Worm (Caenorhabditis elegans): ENCODE data around the gene dlhd-1.

Gene dlhd-1

DNA sequence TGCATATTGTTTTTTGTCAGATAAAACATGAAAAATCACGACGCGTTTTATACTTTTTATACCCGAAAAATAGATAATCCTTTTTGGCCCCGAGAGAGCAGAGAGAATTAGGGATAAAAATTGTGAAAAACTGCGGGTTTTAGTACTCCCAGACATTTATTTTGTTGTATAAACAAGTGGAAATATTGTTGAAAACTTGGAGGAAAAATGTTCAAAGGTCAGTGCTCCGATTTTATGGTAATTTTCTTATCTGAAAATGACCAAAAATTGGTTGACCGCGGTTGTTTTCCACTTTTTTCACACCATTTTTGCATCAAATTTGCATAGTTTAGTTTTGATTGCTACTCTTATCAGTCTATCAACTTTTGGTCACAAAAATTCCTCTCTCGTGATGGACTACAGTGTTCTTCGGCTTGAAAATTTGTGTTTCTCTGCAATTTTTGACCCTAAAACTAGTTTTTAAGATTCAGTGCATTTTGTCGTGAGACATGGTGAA, at the start of gene dlhd-1:
Gene dlhd-1 (minus strand): TSS at position 51 of the 496 bp plus-strand sequence.
- TF ChIP-seq nhr-129 (tag; optimal IDR thresholded peaks at IDR 0.05) (no peak), fos-1 (tag; optimal IDR thresholded peaks at IDR 0.05) (peak; percentile 43)

DNA sequence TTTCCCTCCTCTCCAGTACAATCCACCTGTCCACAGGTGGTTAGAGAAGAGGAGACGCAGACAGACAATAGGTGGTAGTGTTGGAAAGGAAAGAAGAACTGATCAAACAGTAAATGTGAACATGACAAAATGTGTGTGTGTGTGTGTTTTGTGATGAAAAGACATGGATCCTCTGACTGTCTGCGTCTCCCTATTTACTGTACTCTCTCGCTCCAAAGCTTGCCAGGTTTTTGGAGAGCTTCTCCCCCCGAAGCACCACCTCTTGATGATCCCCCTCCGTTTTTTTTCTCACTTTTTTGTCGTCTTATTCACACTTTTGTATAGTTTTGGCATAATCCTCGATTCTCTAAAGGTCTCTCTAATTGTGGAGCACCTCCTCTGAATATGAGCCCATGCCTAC, 45.3 kb upstream of the dlhd-1 start:
- TF ChIP-seq sma-3 (GFP tag; optimal IDR thresholded peaks at IDR 0.05) (no peak), C34F6.9 (tag; optimal IDR thresholded peaks at IDR 0.05) (no peak), egl-27 (tag; optimal IDR thresholded peaks at IDR 0.05) (no peak), ztf-4 (tag; optimal IDR thresholded peaks at IDR 0.05) (no peak), unc-39 (tag; optimal IDR thresholded peaks at IDR 0.05) (no peak), aly-2 (tag; optimal IDR thresholded peaks at IDR 0.05) (no peak), lsy-2 (tag; optimal IDR thresholded peaks at IDR 0.05) (no peak), crh-2 (tag; optimal IDR thresholded peaks at IDR 0.05) (no peak), nhr-21 (tag; optimal IDR thresholded peaks at IDR 0.05) (no peak), unc-55 (GFP tag; optimal IDR thresholded peaks at IDR 0.05) (no peak), F13H6.1 (tag; optimal IDR thresholded peaks at IDR 0.05) (peak; percentile 50), fos-1 (tag; optimal IDR thresholded peaks at IDR 0.05) (no peak), mbf-1 (tag; optimal IDR thresholded peaks at IDR 0.05) (no peak), mab-5 (tag; optimal IDR thresholded peaks at IDR 0.05) (no peak), unc-62 (GFP tag; optimal IDR thresholded peaks at IDR 0.05) (no peak), sma-9 (GFP tag; optimal IDR thresholded peaks at IDR 0.05) (peak; percentile 15), sma-9 (tag; optimal IDR thresholded peaks at IDR 0.05) (no peak), lin-13 (GFP tag; optimal IDR thresholded peaks at IDR 0.05) (no peak), sem-4 (tag; optimal IDR thresholded peaks at IDR 0.05) (no peak)

DNA sequence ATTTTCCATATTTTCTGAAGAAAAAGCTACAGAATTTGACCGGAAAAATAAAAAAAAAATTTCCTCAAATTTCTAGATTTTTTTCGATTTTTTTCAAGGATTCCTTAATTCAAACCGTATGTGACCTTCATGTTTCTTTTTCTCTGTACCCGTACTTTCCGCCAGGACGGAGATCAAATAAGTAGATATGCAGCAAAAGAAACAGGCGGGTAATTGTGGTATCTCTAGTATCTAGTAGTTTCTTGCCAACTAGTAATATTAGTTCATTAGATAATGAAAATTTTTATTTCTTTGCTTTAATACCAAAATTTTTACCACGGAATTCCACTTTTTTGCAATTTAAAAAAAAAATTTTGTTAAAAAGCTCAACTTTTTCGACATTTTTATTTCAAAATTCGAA, 42.7 kb upstream of the dlhd-1 start:
- TF ChIP-seq lin-39 (tag; optimal IDR thresholded peaks at IDR 0.05) (no peak), ceh-16 (tag; optimal IDR thresholded peaks at IDR 0.05) (peak; percentile 52)

DNA sequence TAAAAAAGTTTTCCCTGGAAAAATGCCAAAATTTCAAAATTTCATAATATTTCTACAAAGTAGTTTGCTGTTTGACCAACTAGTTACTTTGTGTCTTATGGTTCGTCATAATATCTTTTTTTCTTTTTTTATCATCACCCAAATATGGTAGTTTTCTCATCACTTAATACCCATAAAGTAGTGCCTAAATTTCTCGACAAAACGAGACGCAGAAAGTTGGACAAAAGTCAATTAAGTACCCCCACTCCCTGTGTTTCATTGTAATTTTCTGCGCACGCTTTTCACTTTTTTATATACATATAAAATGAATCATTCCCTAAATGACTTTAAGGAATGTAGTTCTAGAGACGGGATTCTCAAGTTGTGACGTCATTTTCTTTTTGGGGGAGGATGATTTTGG, 31.6 kb upstream of the dlhd-1 start:
- TF ChIP-seq Y55F3AM.14 (GFP tag; optimal IDR thresholded peaks at IDR 0.05), result no peak
- peak; percentile 25 for TF ChIP-seq nhr-25 (tag; optimal IDR thresholded peaks at IDR 0.05)
- TF ChIP-seq sma-3 (GFP tag; optimal IDR thresholded peaks at IDR 0.05), result peak; percentile 15
- TF ChIP-seq blmp-1 (tag; optimal IDR thresholded peaks at IDR 0.05; ENCODE audit: insufficient read depth), result peak; percentile 15

DNA sequence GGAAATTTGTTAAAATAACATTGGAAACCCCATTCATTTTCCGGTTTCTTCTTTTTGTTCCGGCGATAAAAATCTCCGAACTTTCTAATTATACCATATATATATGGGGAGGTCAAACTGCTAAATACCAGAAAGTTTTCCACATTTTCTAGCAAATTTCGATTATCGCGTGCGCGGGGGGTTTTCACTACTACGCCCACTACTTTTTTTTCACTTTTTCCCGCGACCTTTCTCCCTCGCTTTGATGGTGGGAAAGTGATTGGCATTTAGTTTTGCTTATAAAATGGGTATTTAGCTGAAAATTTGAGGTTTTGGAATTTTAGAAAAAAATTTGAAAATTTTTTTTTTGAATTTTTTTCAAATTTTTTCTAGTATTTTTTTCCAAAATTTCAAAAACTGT, 28.1 kb upstream of the dlhd-1 start:
- TF ChIP-seq blmp-1 (tag; optimal IDR thresholded peaks at IDR 0.05; ENCODE audit: insufficient read depth) (peak; percentile 63), ztf-4 (tag; optimal IDR thresholded peaks at IDR 0.05) (no peak), elt-3 (tag; optimal IDR thresholded peaks at IDR 0.05) (no peak)

DNA sequence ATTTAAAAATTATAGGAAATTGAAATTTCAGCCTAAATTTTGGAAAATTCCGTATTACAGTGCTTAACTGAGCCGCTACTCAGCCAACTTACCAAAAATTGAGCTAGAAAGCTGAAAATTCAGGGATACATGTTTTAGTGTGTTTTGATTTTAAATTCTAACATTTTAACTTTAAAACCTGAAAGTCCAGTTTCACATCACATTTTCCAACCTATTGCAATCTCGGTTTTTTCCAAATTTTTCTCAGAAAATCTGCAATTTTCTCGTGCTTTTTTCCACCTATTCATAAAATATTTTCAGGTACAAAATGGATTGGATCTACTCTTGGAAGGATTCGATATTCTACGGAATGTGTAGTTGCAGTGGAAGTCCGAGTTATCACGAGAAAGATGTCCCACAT, 25.1 kb upstream of the dlhd-1 start, which contains the start of gene F53A10.2:
Gene F53A10.2 (plus strand): TSS at position 301 of the 400 bp plus-strand sequence.
- TF ChIP-seq lin-39 (tag; optimal IDR thresholded peaks at IDR 0.05) (no peak), ceh-82 (tag; optimal IDR thresholded peaks at IDR 0.05) (no peak), lin-13 (GFP tag; optimal IDR thresholded peaks at IDR 0.05) (no peak), lsy-2 (tag; optimal IDR thresholded peaks at IDR 0.05) (no peak), skn-1 (tag; optimal IDR thresholded peaks at IDR 0.05) (no peak), gmeb-1 (tag; optimal IDR thresholded peaks at IDR 0.05) (no peak), lin-11 (tag; optimal IDR thresholded peaks at IDR 0.05) (no peak), sma-9 (GFP tag; optimal IDR thresholded peaks at IDR 0.05) (no peak), sma-9 (tag; optimal IDR thresholded peaks at IDR 0.05) (no peak), dmd-4 (tag; optimal IDR thresholded peaks at IDR 0.05) (no peak), alr-1 (tag; optimal IDR thresholded peaks at IDR 0.05) (no peak)

DNA sequence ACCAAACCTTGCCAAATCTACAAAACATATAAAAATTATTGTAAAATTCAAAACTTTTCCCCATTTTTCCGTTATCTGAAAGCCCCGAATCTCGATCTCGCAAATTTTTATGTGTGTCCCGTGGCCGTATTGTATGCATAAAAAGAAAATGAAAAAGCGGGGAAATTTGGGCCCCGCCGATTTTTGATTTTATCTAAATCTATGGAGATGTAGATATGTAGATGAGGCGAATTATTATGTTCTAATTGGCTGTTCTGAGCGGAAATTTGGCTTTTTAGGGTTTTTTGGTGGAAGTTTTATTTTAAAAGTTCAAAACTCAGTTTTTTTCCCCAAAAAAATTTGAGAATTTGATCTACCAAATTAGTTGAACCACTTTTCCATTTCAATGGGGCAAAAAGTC, 24.2 kb upstream of the dlhd-1 start:
- no peak for TF ChIP-seq ztf-4 (tag; optimal IDR thresholded peaks at IDR 0.05)
- no peak for TF ChIP-seq peb-1 (tag; optimal IDR thresholded peaks at IDR 0.05)
- TF ChIP-seq egl-27 (tag; optimal IDR thresholded peaks at IDR 0.05), result no peak
- TF ChIP-seq ceh-82 (tag; optimal IDR thresholded peaks at IDR 0.05), result no peak
- no peak for TF ChIP-seq nhr-12 (tag; optimal IDR thresholded peaks at IDR 0.05)
- TF ChIP-seq ztf-1 (GFP tag; conservative IDR thresholded peaks at IDR 0.05), result no peak

All from whole organism, L2 larva.